Worm (Caenorhabditis elegans) whole organism, L4 larva: ENCODE measurements around the gene C23H5.12.

Experiments
- ces-1 ChIP-seq: fragments of 150-350 bp; sonication (generic microtip); optimal IDR thresholded peaks from 4 replicates; lab custom pipeline; 2014; ENCODE audit warnings: missing biosample characterization, missing genetic modification reagents, missing genetic modification characterization
- egl-27 ChIP-seq: sonication (generic microtip); optimal IDR thresholded peaks from 3 replicates; lab custom pipeline; 2017; ENCODE audit warnings: missing biosample characterization, missing genetic modification reagents, missing genetic modification characterization
- hlh-30 ChIP-seq: sonication (generic microtip); optimal IDR thresholded peaks from 2 replicates; lab custom pipeline; 2017; ENCODE audit warnings: antibody characterized with exemption, mild to moderate bottlenecking, missing genetic modification characterization, missing compliant biosample characterization; ENCODE audit not compliant: insufficient read depth
- lin-13 ChIP-seq: fragments of 150-350 bp; optimal IDR thresholded peaks from 2 replicates; lab custom pipeline; 2014; ENCODE audit warnings: missing biosample characterization, missing genetic modification reagents, missing genetic modification characterization
- nhr-10 ChIP-seq: fragments of 150-350 bp; optimal IDR thresholded peaks from 2 replicates; lab custom pipeline; 2014; ENCODE audit warnings: missing biosample characterization, missing genetic modification characterization
- nhr-77 ChIP-seq: fragments of 150-350 bp; optimal IDR thresholded peaks from 2 replicates; lab custom pipeline; 2014; ENCODE audit warnings: missing biosample characterization, missing genetic modification characterization
- pha-4 ChIP-seq, 2 experiments: fragments of 150-350 bp in 1 of 2; fragments of 200-800 bp in 1 of 2; sonication (Bioruptor generic) in 1 of 2; IDR thresholded peaks in 1 of 2; optimal IDR thresholded peaks in 1 of 2; 2 replicates each; pipeline versions ENCODE4 v1.3.6 to Lab custom; 2014 to 2022; ENCODE audit warnings: missing genetic modification characterization in 2 of 2, missing genetic modification reagents in 2 of 2, missing biosample characterization in 1 of 2, missing compliant biosample characterization in 1 of 2
- unc-62 ChIP-seq, 3 experiments: fragments of 150-350 bp in 1 of 3; sonication (generic microtip); optimal IDR thresholded peaks in 2 of 3; peaks in 1 of 3; 1 replicate in 1 of 3; 2 replicates in 2 of 3; lab custom pipeline; 2014 to 2017; ENCODE audit warnings: missing biosample characterization in 3 of 3, missing genetic modification characterization in 3 of 3, missing genetic modification reagents in 3 of 3, missing genotype in 1 of 3

ce11 chrIV:2170332-2170731 lies 37.1 kb downstream of the C23H5.12 start:
- TF ChIP-seq unc-62 (GFP tag; optimal IDR thresholded peaks at IDR 0.05 in 1 of 2; lab: Kevin White, UChicago) (no peak), unc-62 (tag; optimal IDR thresholded peaks at IDR 0.05; lab: Kevin White, UChicago) (no peak), nhr-77 (tag; lab: Kevin White, UChicago) (no peak), nhr-10 (tag; lab: Kevin White, UChicago) (no peak), hlh-30 (tag; lab: Kevin White, UChicago) (no peak), lin-13 (GFP tag; lab: Kevin White, UChicago) (no peak), pha-4 (GFP tag; IDR thresholded peaks at IDR 0.05; lab: Robert Waterston, UW) (no peak), pha-4 (tag; optimal IDR thresholded peaks at IDR 0.05; lab: Kevin White, UChicago) (no peak), ces-1 (GFP tag; lab: Kevin White, UChicago) (no peak), egl-27 (tag; lab: Kevin White, UChicago) (no peak)
